Fruit fly (Drosophila melanogaster): Measurements from ENCODE around the gene Hmt-1.

Gene Hmt-1

DNA sequence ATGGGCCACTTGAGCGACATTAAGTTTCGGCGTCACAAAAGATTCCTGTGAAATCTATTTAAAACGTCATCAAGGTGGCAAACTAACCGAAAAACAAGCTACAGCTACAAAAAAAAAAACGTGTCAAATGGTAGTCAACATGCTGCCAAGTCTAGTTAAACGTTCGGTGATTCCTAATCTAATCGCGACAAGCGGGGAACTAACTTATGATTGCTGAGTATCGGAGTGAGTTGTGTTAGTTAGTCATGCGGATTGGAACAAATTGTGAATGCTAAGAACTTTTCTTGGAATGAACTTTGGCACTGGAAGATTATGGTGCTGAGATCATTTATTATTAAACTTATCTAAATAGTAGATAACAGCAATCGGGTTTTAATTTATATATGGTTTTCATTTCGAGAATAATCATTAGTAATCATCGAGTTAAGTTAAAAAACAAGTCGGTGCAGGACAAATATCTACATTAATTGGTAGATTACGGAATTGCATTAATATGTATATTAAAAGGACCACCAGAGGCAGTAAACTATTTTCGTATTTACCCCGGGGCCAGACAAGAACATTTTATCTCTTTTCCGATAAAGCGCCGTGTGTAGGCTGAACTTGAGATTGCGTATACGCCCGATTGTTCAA, 34.0 kb upstream of the Hmt-1 start (continued):
- TF ChIP-seq sug (tag; optimal IDR thresholded peaks at IDR 0.05) (peak; percentile 54), Trl (optimal IDR thresholded peaks at IDR 0.05) (no peak), Trl (GFP tag; optimal IDR thresholded peaks at IDR 0.05) (no peak), scrt (GFP tag; optimal IDR thresholded peaks at IDR 0.05) (no peak), CG11247 (GFP tag; IDR thresholded peaks at IDR 0.05) (no peak), mirr (GFP tag; optimal IDR thresholded peaks at IDR 0.05) (peak; percentile 52), Opbp (GFP tag; IDR thresholded peaks at IDR 0.05; ENCODE audit: partially characterized antibody) (no peak), so (GFP tag; IDR thresholded peaks at IDR 0.05) (no peak), knrl (GFP tag; IDR thresholded peaks at IDR 0.05; ENCODE audit: partially characterized antibody) (no peak), CG1024 (GFP tag; IDR thresholded peaks at IDR 0.05) (no peak), trem (tag; optimal IDR thresholded peaks at IDR 0.05) (no peak), esg (GFP tag; conservative IDR thresholded peaks at IDR 0.05) (no peak)

- TF ChIP-seq CG11247 (GFP tag; IDR thresholded peaks at IDR 0.05): 0 out of 2 replicates have a peak, but pooled peaks have one; percentile 12
- TF ChIP-seq CG6175 (GFP tag; IDR thresholded peaks at IDR 0.05): 0 out of 3 replicates have a peak, but pooled peaks have one; percentile 43
- TF ChIP-seq chinmo (GFP tag; IDR thresholded peaks at IDR 0.05; ENCODE audit: partially characterized antibody): 0 out of 4 replicates have a peak, but pooled peaks have one; percentile 60
- 0 out of 3 replicates have a peak, but pooled peaks have one; percentile 13 for TF ChIP-seq gce (GFP tag; IDR thresholded peaks at IDR 0.05)
- peak; percentile 97 for TF ChIP-seq Adf1 (GFP tag; IDR thresholded peaks at IDR 0.05)
- TF ChIP-seq sob (GFP tag; IDR thresholded peaks at IDR 0.05): 0 out of 2 replicates have a peak, but pooled peaks have one; percentile 30
- peak; percentile 90 for TF ChIP-seq Deaf1 (tag; optimal IDR thresholded peaks at IDR 0.05)
- TF ChIP-seq CG5180 (GFP tag; optimal IDR thresholded peaks at IDR 0.05): peak; percentile 22
- no peak for TF ChIP-seq CHES-1-like (GFP tag; optimal IDR thresholded peaks at IDR 0.05)
- TF ChIP-seq so (GFP tag; IDR thresholded peaks at IDR 0.05): no peak
Observed at dm6 chr3R:15875611-15876010, 18.3 kb upstream of the Hmt-1 start, which contains the start of gene CG31183. CG31183 (minus strand) TSS chr3R:15875939.

dm6 chr3R:15872829-15873440, 15.7 kb upstream of the Hmt-1 start:
- TF ChIP-seq CG30020 (tag; optimal IDR thresholded peaks at IDR 0.05): no peak
- TF ChIP-seq Hr3 (GFP tag; optimal IDR thresholded peaks at IDR 0.05): no peak
- no peak for TF ChIP-seq CG10274 (GFP tag; optimal IDR thresholded peaks at IDR 0.05)
- no peak for TF ChIP-seq CG34422 (GFP tag; IDR thresholded peaks at IDR 0.05)
- peak; percentile 34 for TF ChIP-seq run (tag; optimal IDR thresholded peaks at IDR 0.05)
- TF ChIP-seq CG32532 (GFP tag; IDR thresholded peaks at IDR 0.05): no peak
- TF ChIP-seq Vsx1 (GFP tag; optimal IDR thresholded peaks at IDR 0.05): peak; percentile 22
- TF ChIP-seq sc (optimal IDR thresholded peaks at IDR 0.05): no peak
- TF ChIP-seq sc (GFP tag; optimal IDR thresholded peaks at IDR 0.05): no peak
- TF ChIP-seq CG12391 (tag; optimal IDR thresholded peaks at IDR 0.05): no peak
- no peak for TF ChIP-seq NK7.1 (GFP tag; optimal IDR thresholded peaks at IDR 0.05)
- TF ChIP-seq CG8089 (GFP tag; optimal IDR thresholded peaks at IDR 0.05): no peak
- peak; percentile 94 for TF ChIP-seq sd (tag; optimal IDR thresholded peaks at IDR 0.05)
- no peak for TF ChIP-seq dati (GFP tag; IDR thresholded peaks at IDR 0.05)
- TF ChIP-seq Taf1 (GFP tag; IDR thresholded peaks at IDR 0.05): no peak
- no peak for TF ChIP-seq NC2β (GFP tag; optimal IDR thresholded peaks at IDR 0.05)
- peak; percentile 77 for TF ChIP-seq Awh (GFP tag; IDR thresholded peaks at IDR 0.05)
- no peak for TF ChIP-seq jumu (GFP tag; optimal IDR thresholded peaks at IDR 0.05)
- TF ChIP-seq Hmx (GFP tag; optimal IDR thresholded peaks at IDR 0.05): no peak
- no peak for TF ChIP-seq nau (GFP tag; optimal IDR thresholded peaks at IDR 0.05)
- TF ChIP-seq CG12769 (tag; optimal IDR thresholded peaks at IDR 0.05): peak; percentile 13
- no peak for TF ChIP-seq NfI (GFP tag; optimal IDR thresholded peaks at IDR 0.05)
- no peak for TF ChIP-seq ssp (GFP tag; IDR thresholded peaks at IDR 0.05)
- TF ChIP-seq chinmo (GFP tag; IDR thresholded peaks at IDR 0.05; ENCODE audit: partially characterized antibody): 0 out of 4 replicates have a peak, but pooled peaks have one; percentile 18
- TF ChIP-seq gro (GFP tag; optimal IDR thresholded peaks at IDR 0.05): peak; percentile 67
- no peak for TF ChIP-seq CG1602 (GFP tag; optimal IDR thresholded peaks at IDR 0.05)
- no peak for TF ChIP-seq cas (GFP tag; IDR thresholded peaks at IDR 0.05)
- no peak for TF ChIP-seq Sry-δ (GFP tag; optimal IDR thresholded peaks at IDR 0.05)
- TF ChIP-seq CG1792 (GFP tag; optimal IDR thresholded peaks at IDR 0.05): no peak
